Fruit fly (Drosophila melanogaster) whole organism: ENCODE measurements around the gene spdo.

Experiments
- CG8478 ChIP-seq: fragments of >200 bp; optimal IDR thresholded peaks from 2 replicates; lab custom pipeline; 2018; ENCODE audit warnings: inconsistent platforms
- Dll ChIP-seq: fragments of >200 bp; optimal IDR thresholded peaks from 2 replicates; lab custom pipeline; 2017
- EcR ChIP-seq, 2 experiments: fragments of >200 bp; optimal IDR thresholded peaks; 2 replicates each; lab custom pipeline; 2017; ENCODE audit warnings: missing biosample characterization in 2 of 2, missing genetic modification characterization in 2 of 2, missing genetic modification reagents in 2 of 2
- pan ChIP-seq: fragments of >200 bp; optimal IDR thresholded peaks from 2 replicates; lab custom pipeline; 2017
- psq ChIP-seq: fragments of >200 bp; optimal IDR thresholded peaks from 2 replicates; lab custom pipeline; 2017

dm6 chr3R:30459066-30459935, 17.2 kb upstream of the spdo start, which contains the start of the genes CG2224 and CDase:
- no peak for TF ChIP-seq psq
- TF ChIP-seq Dll: no peak
- no peak for TF ChIP-seq pan (lab: Kevin White, UChicago)
- no peak for TF ChIP-seq CG8478
- TF ChIP-seq EcR (GFP tag; optimal IDR thresholded peaks at IDR 0.05; lab: Kevin White, UChicago): no peak
